Worm (Caenorhabditis elegans) whole organism, L2 larva: Measurements from ENCODE around the gene fbxb-13.
"Not testable (repeated sequence)": the region's sequence is repeated elsewhere in the genome, so short reads cannot be mapped to it uniquely, and the experiment has no call there.

ENCODE experiments used
- C34F6.9 ChIP-seq: fragments of 150-350 bp; optimal IDR thresholded peaks from 2 replicates; lab custom pipeline; 2014; ENCODE audit warnings: missing biosample characterization, missing genetic modification characterization
- ZK546.5 ChIP-seq: sonication (generic microtip); optimal IDR thresholded peaks from 2 replicates; lab custom pipeline; 2017; ENCODE audit warnings: missing biosample characterization, missing genetic modification characterization
- ama-1 ChIP-seq: fragments of 150-350 bp; optimal IDR thresholded peaks from 2 replicates; lab custom pipeline; 2018; ENCODE audit warnings: inconsistent platforms
- ceh-82 ChIP-seq: fragments of 150-350 bp; optimal IDR thresholded peaks from 2 replicates; lab custom pipeline; 2014; ENCODE audit warnings: missing biosample characterization, missing genetic modification characterization
- elt-1 ChIP-seq: fragments of 150-350 bp; optimal IDR thresholded peaks from 2 replicates; lab custom pipeline; 2014; ENCODE audit warnings: missing biosample characterization, missing genetic modification characterization
- elt-3 ChIP-seq: sonication (generic microtip); optimal IDR thresholded peaks from 2 replicates; lab custom pipeline; 2017; ENCODE audit warnings: missing biosample characterization, missing genetic modification characterization
- lin-13 ChIP-seq: fragments of 150-350 bp; optimal IDR thresholded peaks from 2 replicates; lab custom pipeline; 2014; ENCODE audit warnings: missing biosample characterization, missing genetic modification reagents, missing genetic modification characterization
- nhr-11 ChIP-seq: fragments of 150-350 bp; optimal IDR thresholded peaks from 2 replicates; lab custom pipeline; 2014; ENCODE audit warnings: missing biosample characterization, missing genetic modification characterization
- nhr-12 ChIP-seq: fragments of 150-350 bp; optimal IDR thresholded peaks from 2 replicates; lab custom pipeline; 2014; ENCODE audit warnings: missing biosample characterization, missing genetic modification characterization
- nhr-237 ChIP-seq: fragments of 150-350 bp; optimal IDR thresholded peaks from 2 replicates; lab custom pipeline; 2014; ENCODE audit warnings: missing biosample characterization, missing genetic modification characterization
- snpc-4 ChIP-seq: fragments of 150-350 bp; optimal IDR thresholded peaks from 2 replicates; lab custom pipeline; 2014; ENCODE audit warnings: missing biosample characterization, missing genetic modification characterization
- unc-62 ChIP-seq: fragments of 150-350 bp; optimal IDR thresholded peaks from 2 replicates; lab custom pipeline; 2014; ENCODE audit warnings: missing biosample characterization, missing genetic modification reagents, missing genetic modification characterization
- ztf-4 ChIP-seq: fragments of 150-350 bp; optimal IDR thresholded peaks from 2 replicates; lab custom pipeline; 2014; ENCODE audit warnings: missing biosample characterization, missing genetic modification characterization

- TF ChIP-seq ceh-82 (tag; lab: Kevin White, UChicago); elt-3 (tag; lab: Kevin White, UChicago); C34F6.9 (tag; lab: Kevin White, UChicago); ZK546.5 (tag; lab: Kevin White, UChicago); nhr-12; unc-62 (GFP tag; lab: Kevin White, UChicago); ztf-4 (tag; lab: Kevin White, UChicago); nhr-11 (tag; lab: Kevin White, UChicago); lin-13 (GFP tag; lab: Kevin White, UChicago); ama-1 (lab: Kevin White, UChicago); snpc-4 (tag; lab: Kevin White, UChicago); nhr-237 (tag; lab: Kevin White, UChicago); elt-1: not testable (repeated sequence)
Measured at ce11 chrII:1767458-1767857, 20.6 kb upstream of the fbxb-13 start.
